ENCODE assay signal across 4 fruit fly cellular contexts in genomic region chrX:9068822-9069221, dm6.
TF ChIP-seq lines count a peak whose summit lies in the region.

No protein-coding gene starts in this region.

- no peak for TF ChIP-seq CTCF in whole organism, embryonic (GFP tag; optimal IDR thresholded peaks at IDR 0.05; lab: Kevin White, UChicago)

TF ChIP-seq in whole organism, embryonic, 481 proteins besides CTCF, POLR2A, EP300 and RAD21 (continues in another document):
- TF ChIP-seq CG15073 (GFP tag; optimal IDR thresholded peaks at IDR 0.05; lab: Kevin White, UChicago) (no peak), CG16779 (GFP tag; IDR thresholded peaks at IDR 0.05; lab: Robert Waterston, UW) (0 out of 2 replicates have a peak, but pooled peaks have one; percentile 4), Med (GFP tag; lab: Kevin White, UChicago) (peak; percentile 88), pan (optimal IDR thresholded peaks at IDR 0.05; lab: Kevin White, UChicago) (no peak), pan (GFP tag; optimal IDR thresholded peaks at IDR 0.05 in 1 of 2, IDR thresholded peaks at IDR 0.05 in 1 of 2) (peak in 1 of 2 experiments; percentile 45), al (GFP tag; IDR thresholded peaks at IDR 0.05; lab: Robert Waterston, UW) (0 out of 2 replicates have a peak, but pooled peaks have one; percentile 6), zfh1 (GFP tag; IDR thresholded peaks at IDR 0.05; lab: Robert Waterston, UW) (peak; percentile 51; the same call in 2 of the 3 replicates), klu (GFP tag; IDR thresholded peaks at IDR 0.05; lab: Robert Waterston, UW) (no peak), CG12744 (GFP tag; optimal IDR thresholded peaks at IDR 0.05; lab: Kevin White, UChicago) (no peak), CG17328 (GFP tag; IDR thresholded peaks at IDR 0.05; lab: Robert Waterston, UW) (0 out of 2 replicates have a peak, but pooled peaks have one; percentile 15), btn (GFP tag; optimal IDR thresholded peaks at IDR 0.05; lab: Kevin White, UChicago) (no peak), CG17359 (tag; optimal IDR thresholded peaks at IDR 0.05; lab: Kevin White, UChicago) (no peak), CG10366 (GFP tag; IDR thresholded peaks at IDR 0.05; lab: Robert Waterston, UW) (peak; percentile 17; the same call in 1 of the 2 replicates), CG42726 (GFP tag; IDR thresholded peaks at IDR 0.05; lab: Robert Waterston, UW; ENCODE audit: partially characterized antibody) (no peak), lilli (GFP tag; optimal IDR thresholded peaks at IDR 0.05; lab: Kevin White, UChicago) (peak; percentile 7), C15 (GFP tag; IDR thresholded peaks at IDR 0.05; lab: Robert Waterston, UW) (0 out of 3 replicates have a peak, but pooled peaks have one; percentile 29), Drgx (GFP tag; IDR thresholded peaks at IDR 0.05; lab: Robert Waterston, UW) (peak; percentile 77), hkb (optimal IDR thresholded peaks at IDR 0.05; lab: Kevin White, UChicago) (no peak), hkb (GFP tag; IDR thresholded peaks at IDR 0.05; lab: Robert Waterston, UW) (no peak), CG31441 (GFP tag; IDR thresholded peaks at IDR 0.05; lab: Robert Waterston, UW) (no peak), bsh (GFP tag; optimal IDR thresholded peaks at IDR 0.05; lab: Kevin White, UChicago) (peak in 1 of 2 experiments; percentile 34)

TF ChIP-seq in whole organism, prepupa, 60 proteins besides CTCF, POLR2A, EP300 and RAD21 (continues in another document):
- peak; percentile 38 for TF ChIP-seq CG4318 (GFP tag; optimal IDR thresholded peaks at IDR 0.05; lab: Kevin White, UChicago)
- TF ChIP-seq dac (GFP tag; optimal IDR thresholded peaks at IDR 0.05; lab: Kevin White, UChicago) = peak; percentile 32
- TF ChIP-seq Sox14 (GFP tag; optimal IDR thresholded peaks at IDR 0.05; lab: Kevin White, UChicago) = peak; percentile 53
- no peak for TF ChIP-seq CG8319 (GFP tag; optimal IDR thresholded peaks at IDR 0.05; lab: Kevin White, UChicago)
- TF ChIP-seq CG11902 (GFP tag; optimal IDR thresholded peaks at IDR 0.05; lab: Kevin White, UChicago) = no peak
- TF ChIP-seq Smox (GFP tag; optimal IDR thresholded peaks at IDR 0.05; lab: Kevin White, UChicago) = no peak
- peak; percentile 41 for TF ChIP-seq CG16779 (tag; optimal IDR thresholded peaks at IDR 0.05; lab: Kevin White, UChicago)
- TF ChIP-seq CG6276 (GFP tag; optimal IDR thresholded peaks at IDR 0.05; lab: Kevin White, UChicago) = peak; percentile 54
- no peak for TF ChIP-seq CG6854 (GFP tag; optimal IDR thresholded peaks at IDR 0.05; lab: Kevin White, UChicago)
- TF ChIP-seq CG31627 (GFP tag; optimal IDR thresholded peaks at IDR 0.05; lab: Kevin White, UChicago) = peak; percentile 33
- TF ChIP-seq CG15336 (GFP tag; IDR thresholded peaks at IDR 0.05; lab: Robert Waterston, UW) = peak; percentile 69
- TF ChIP-seq pdm3 (GFP tag; optimal IDR thresholded peaks at IDR 0.05; lab: Kevin White, UChicago) = peak; percentile 55
- TF ChIP-seq eg (GFP tag; IDR thresholded peaks at IDR 0.05; lab: Robert Waterston, UW) = peak; percentile 85
- peak; percentile 68 for TF ChIP-seq CG10669 (GFP tag; optimal IDR thresholded peaks at IDR 0.05; lab: Kevin White, UChicago)
- TF ChIP-seq Ets96B (tag; optimal IDR thresholded peaks at IDR 0.05; lab: Kevin White, UChicago) = peak; percentile 78
- peak; percentile 6 for TF ChIP-seq CG11762 (GFP tag; optimal IDR thresholded peaks at IDR 0.05; lab: Kevin White, UChicago; ENCODE audit: insufficient read depth)
- peak; percentile 68 for TF ChIP-seq fd59A (GFP tag; optimal IDR thresholded peaks at IDR 0.05; lab: Kevin White, UChicago)
- no peak for TF ChIP-seq Blimp-1 (GFP tag; optimal IDR thresholded peaks at IDR 0.05; lab: Kevin White, UChicago)
- peak; percentile 83 to 84 for TF ChIP-seq ss (GFP tag; optimal IDR thresholded peaks at IDR 0.05; lab: Kevin White, UChicago)
- peak; percentile 56 for TF ChIP-seq Eip75B (GFP tag; optimal IDR thresholded peaks at IDR 0.05; lab: Kevin White, UChicago)
- TF ChIP-seq fd85E (GFP tag; optimal IDR thresholded peaks at IDR 0.05; lab: Kevin White, UChicago) = no peak
- TF ChIP-seq svp (GFP tag; lab: Kevin White, UChicago) = peak; percentile 68
- peak; percentile 34 for TF ChIP-seq acj6 (GFP tag; optimal IDR thresholded peaks at IDR 0.05; lab: Kevin White, UChicago)
- peak; percentile 52 for TF ChIP-seq CG10631 (GFP tag; optimal IDR thresholded peaks at IDR 0.05; lab: Kevin White, UChicago)

TF ChIP-seq in whole organism, pupa, 21 proteins besides CTCF, POLR2A, EP300 and RAD21:
- TF ChIP-seq CG34367 (tag; optimal IDR thresholded peaks at IDR 0.05; lab: Kevin White, UChicago) (peak; percentile 75), CG13204 (GFP tag; optimal IDR thresholded peaks at IDR 0.05; lab: Kevin White, UChicago) (peak; percentile 44), Snoo (tag; optimal IDR thresholded peaks at IDR 0.05; lab: Kevin White, UChicago) (no peak), fd96Ca (GFP tag; IDR thresholded peaks at IDR 0.05; lab: Robert Waterston, UW) (peak; percentile 88), CG9948 (tag; optimal IDR thresholded peaks at IDR 0.05; lab: Kevin White, UChicago) (peak; percentile 37), CG17806 (tag; optimal IDR thresholded peaks at IDR 0.05; lab: Kevin White, UChicago) (peak; percentile 64), EcR (GFP tag; optimal IDR thresholded peaks at IDR 0.05; lab: Kevin White, UChicago) (peak; percentile 6), D1 (tag; optimal IDR thresholded peaks at IDR 0.05; lab: Kevin White, UChicago) (no peak), gl (tag; optimal IDR thresholded peaks at IDR 0.05; lab: Kevin White, UChicago) (peak; percentile 63), CG10348 (GFP tag; IDR thresholded peaks at IDR 0.05; lab: Robert Waterston, UW) (no peak), CG14655 (GFP tag; optimal IDR thresholded peaks at IDR 0.05; lab: Kevin White, UChicago) (peak; percentile 76), CG8159 (tag; optimal IDR thresholded peaks at IDR 0.05; lab: Kevin White, UChicago) (peak; percentile 75), CG4496 (GFP tag; IDR thresholded peaks at IDR 0.05; lab: Robert Waterston, UW) (peak; percentile 92), Pif1A (GFP tag; optimal IDR thresholded peaks at IDR 0.05; lab: Kevin White, UChicago) (peak; percentile 67), CG32121 (GFP tag; IDR thresholded peaks at IDR 0.05; lab: Robert Waterston, UW) (peak; percentile 55), CG8301 (tag; optimal IDR thresholded peaks at IDR 0.05; lab: Kevin White, UChicago) (peak; percentile 74), rn (GFP tag; IDR thresholded peaks at IDR 0.05; lab: Robert Waterston, UW) (peak; percentile 55; the same call in 1 of the 2 replicates), Pif1B (GFP tag; optimal IDR thresholded peaks at IDR 0.05; lab: Kevin White, UChicago) (peak; percentile 63), CG15710 (tag; optimal IDR thresholded peaks at IDR 0.05; lab: Kevin White, UChicago) (peak; percentile 68), Ets98B (GFP tag; IDR thresholded peaks at IDR 0.05; lab: Robert Waterston, UW) (peak; percentile 83), CG12605 (GFP tag; IDR thresholded peaks at IDR 0.05; lab: Robert Waterston, UW) (peak; percentile 75)

TF ChIP-seq in whole organism, wandering third instar larva, 38 proteins besides CTCF, POLR2A, EP300 and RAD21:
- TF ChIP-seq tai (GFP tag; optimal IDR thresholded peaks at IDR 0.05; lab: Kevin White, UChicago) = no peak
- peak; percentile 9 for TF ChIP-seq ey (GFP tag; optimal IDR thresholded peaks at IDR 0.05; lab: Kevin White, UChicago)
- TF ChIP-seq Dfd (GFP tag; optimal IDR thresholded peaks at IDR 0.05; lab: Kevin White, UChicago) = peak; percentile 26
- no peak for TF ChIP-seq usp (GFP tag; optimal IDR thresholded peaks at IDR 0.05; lab: Kevin White, UChicago)
- TF ChIP-seq GATAd (GFP tag; optimal IDR thresholded peaks at IDR 0.05; lab: Kevin White, UChicago) = no peak

Comparison
In these comparisons a context has a peak if more than half of its experiments do, and no peak if none do; other contexts are left out.
1. Of the 7 proteins assayed by ChIP-seq in both whole organism, embryonic and whole organism, prepupa: peak only in whole organism, embryonic: none; only in whole organism, prepupa: Gug and Lpt; in both: CG16779; in neither: 4.